Fruit fly (Drosophila melanogaster) ovary, adult (tissue): ENCODE data around the gene CG43293.
A peak's percentile ranks its signal among the peaks of the same experiment; 100 is the strongest.

Source experiments
- CG17801 ChIP-seq: fragments of 200-800 bp; optimal IDR thresholded peaks from 2 replicates; lab custom pipeline; 2019; ENCODE audit warnings: missing biosample characterization, mild to moderate bottlenecking, missing genetic modification characterization, moderate library complexity; ENCODE audit not compliant: partially characterized antibody

Gene CG43293

dm6 chr3L:6215976-6216786 is 31.2 kb downstream of the CG43293 start:
- no peak for TF ChIP-seq CG17801 (GFP tag; lab: Kevin White, UChicago)

DNA sequence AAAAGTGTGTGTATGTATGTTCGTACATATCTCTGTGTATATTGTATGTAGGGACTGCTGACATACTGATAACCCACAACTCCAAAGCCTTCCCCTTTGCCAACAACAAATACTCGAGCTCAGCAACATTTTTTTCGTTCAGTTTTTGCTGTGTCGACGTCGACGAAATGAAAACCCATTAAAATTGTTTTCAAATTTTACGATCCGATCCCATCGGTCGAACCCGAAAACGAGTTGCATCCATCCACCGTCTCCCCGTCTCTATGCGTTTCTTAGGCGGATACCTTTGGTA is 31.7 kb downstream of the CG43293 start:
- TF ChIP-seq CG17801 (GFP tag; lab: Kevin White, UChicago), result no peak

dm6 chr3L:6217212-6217611 is 32.2 kb downstream of the CG43293 start:
- TF ChIP-seq CG17801 (GFP tag; lab: Kevin White, UChicago), result no peak

DNA sequence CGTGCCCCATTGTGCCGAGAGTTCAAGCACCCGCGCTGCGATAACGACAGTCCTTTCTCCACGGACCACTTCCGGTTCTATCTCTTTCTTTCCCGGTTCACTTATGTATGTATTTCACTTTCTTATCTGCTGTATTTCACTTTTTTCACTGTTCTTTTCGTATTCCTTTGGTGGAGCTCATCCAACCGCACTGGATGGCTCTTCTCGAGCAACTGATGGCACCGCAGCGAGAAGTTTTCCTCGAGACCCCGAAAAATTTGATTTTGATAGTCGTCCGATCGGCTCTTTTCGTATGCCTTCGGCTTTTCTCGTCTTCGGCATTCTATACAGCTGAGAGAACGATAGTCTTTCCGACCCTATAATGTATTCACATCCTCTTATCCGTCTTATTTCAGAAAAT is 32.8 kb downstream of the CG43293 start, which contains the start of gene LanA:
Gene LanA, minus strand, starts transcription at position 217 of the 400 bp plus-strand sequence.
- no peak for TF ChIP-seq CG17801 (GFP tag; lab: Kevin White, UChicago)

DNA sequence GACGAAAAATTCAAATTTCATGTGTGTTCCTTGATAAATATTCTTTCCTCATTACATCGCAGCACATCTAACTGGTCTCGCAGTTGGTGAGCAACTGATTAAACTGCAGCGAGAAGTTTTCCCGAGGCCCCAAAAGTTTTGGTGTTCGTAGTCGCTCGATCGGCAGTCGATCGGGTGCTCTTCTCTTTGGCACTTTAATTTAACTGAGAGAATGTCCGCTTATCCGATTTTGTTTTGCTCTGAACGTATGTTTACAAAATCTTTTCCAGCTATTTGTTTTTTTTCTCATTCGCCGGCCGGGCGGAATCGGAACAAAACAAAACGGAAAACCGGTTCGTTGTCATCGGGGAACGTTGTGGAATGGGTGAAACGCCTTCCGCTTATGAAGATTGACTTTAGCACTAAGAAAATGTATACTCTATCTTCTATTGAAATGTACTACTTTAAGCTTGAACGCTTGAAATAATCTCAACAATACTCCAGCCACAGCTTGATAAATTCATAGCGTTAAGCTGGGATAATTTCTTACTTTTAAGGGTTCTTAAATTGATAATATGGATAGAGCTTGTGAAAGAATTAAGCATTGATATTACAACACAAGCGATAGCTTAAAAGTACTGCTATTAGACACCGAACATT is 33.6 kb downstream of the CG43293 start:
- no peak for TF ChIP-seq CG17801 (GFP tag; lab: Kevin White, UChicago)

dm6 chr3L:6220187-6220586 is 35.2 kb downstream of the CG43293 start, which contains the start of gene CG33946:
Gene CG33946, plus strand, starts transcription at chr3L:6220578.
- peak; percentile 58 for TF ChIP-seq CG17801 (GFP tag; lab: Kevin White, UChicago)

DNA sequence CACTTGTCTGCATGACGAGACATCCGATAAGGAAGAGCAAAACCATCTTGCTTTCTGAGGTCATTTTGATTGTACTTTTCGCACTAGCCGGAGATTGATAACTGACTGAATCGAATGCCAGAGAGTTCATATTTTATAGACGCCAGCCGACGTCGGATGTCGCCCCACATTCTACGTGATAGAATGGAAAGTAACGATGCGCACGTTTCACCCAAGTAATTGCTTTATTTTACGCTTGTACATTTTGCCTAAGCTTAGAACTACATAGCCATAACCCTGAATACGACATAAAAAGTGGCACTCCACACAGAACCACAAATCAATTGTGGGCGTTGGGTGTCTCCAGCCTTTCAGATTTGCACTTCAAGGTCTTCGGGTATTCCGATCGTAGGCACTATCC is 47.3 kb downstream of the CG43293 start, which contains the start of gene CG13299:
Gene CG13299, minus strand, starts transcription at position 101 of the 400 bp plus-strand sequence.
- no peak for TF ChIP-seq CG17801 (GFP tag; lab: Kevin White, UChicago)

DNA sequence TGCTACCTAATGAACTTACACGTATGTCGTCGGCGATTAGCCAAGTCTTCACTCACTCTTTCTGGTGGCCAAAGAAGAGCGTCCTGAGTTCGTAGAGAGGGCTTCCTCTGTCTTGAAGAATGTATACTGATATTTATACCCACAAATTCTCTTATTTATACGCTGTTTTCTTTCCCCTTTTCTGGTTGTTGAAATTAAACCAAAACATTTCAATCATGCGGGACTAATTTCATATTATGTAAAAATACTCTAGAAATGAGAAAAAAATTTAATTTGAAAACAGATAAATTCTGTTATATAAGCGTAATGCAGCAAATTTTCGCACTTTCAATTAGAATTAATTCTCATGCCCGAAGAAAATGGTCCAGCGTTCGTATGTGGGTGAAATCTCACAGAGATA is 48.3 kb downstream of the CG43293 start, which contains the start of gene BG642312:
Gene BG642312, minus strand, starts transcription at position 101 of the 400 bp plus-strand sequence.
- TF ChIP-seq CG17801 (GFP tag; lab: Kevin White, UChicago), result no peak

DNA sequence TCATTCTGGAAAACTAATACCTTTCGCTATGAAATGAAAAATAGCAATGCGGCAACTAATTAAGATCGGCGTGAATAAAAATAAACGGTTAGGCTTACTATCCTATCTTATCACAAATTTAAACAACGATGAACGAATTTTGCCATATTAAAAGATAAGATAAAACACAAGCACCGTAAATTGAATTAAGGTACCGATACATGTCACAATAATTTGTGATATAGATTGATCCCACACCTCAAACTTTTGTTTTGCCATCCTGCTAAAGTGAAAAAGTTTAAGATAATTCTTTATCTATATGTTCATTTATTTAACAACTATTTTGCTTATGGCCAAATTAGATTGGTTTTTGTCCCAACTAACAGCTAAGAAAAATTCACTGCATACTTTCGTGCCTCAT is 49.0 kb downstream of the CG43293 start, which contains the start of gene CG42714:
Gene CG42714, minus strand, starts transcription at position 22 of the 400 bp plus-strand sequence.
- no peak for TF ChIP-seq CG17801 (GFP tag; lab: Kevin White, UChicago)
